Fruit fly (Drosophila melanogaster) whole organism, wandering third instar larva: Measurements from ENCODE around the gene Hmr.

Source experiments
- Abd-B ChIP-seq: fragments of >200 bp; optimal IDR thresholded peaks from 2 replicates; lab custom pipeline; 2017; ENCODE audit warnings: missing biosample characterization, missing genetic modification characterization
- CG32264 ChIP-seq: fragments of 200-800 bp; sonication (Bioruptor generic); optimal IDR thresholded peaks from 2 replicates; lab custom pipeline; 2016; ENCODE audit warnings: missing biosample characterization, missing genetic modification characterization
- CG9705 ChIP-seq: fragments of 200-800 bp; sonication (Bioruptor generic); optimal IDR thresholded peaks from 2 replicates; lab custom pipeline; 2018; ENCODE audit warnings: missing biosample characterization, mild to moderate bottlenecking, missing genetic modification characterization
- CrebA ChIP-seq: fragments of 200-800 bp; sonication (Bioruptor generic); optimal IDR thresholded peaks from 2 replicates; lab custom pipeline; 2016; ENCODE audit warnings: missing biosample characterization, mild to moderate bottlenecking, missing genetic modification characterization, borderline replicate concordance
- Dfd ChIP-seq: fragments of >200 bp; optimal IDR thresholded peaks from 2 replicates; lab custom pipeline; 2017; ENCODE audit warnings: missing biosample characterization, missing genetic modification characterization
- Dif ChIP-seq: fragments of 200-275, 200-300 bp; sonication (Bioruptor generic); optimal IDR thresholded peaks from 2 replicates; lab custom pipeline; 2018; ENCODE audit warnings: missing biosample characterization, missing genetic modification characterization; ENCODE audit not compliant: partially characterized antibody
- GATAd ChIP-seq: sonication (Bioruptor generic); optimal IDR thresholded peaks from 2 replicates; lab custom pipeline; 2016; ENCODE audit warnings: missing biosample characterization, missing genetic modification characterization
- HLH106 ChIP-seq: fragments of 200-800 bp; optimal IDR thresholded peaks from 3 replicates; lab custom pipeline; 2019; ENCODE audit warnings: missing biosample characterization, mild to moderate bottlenecking, missing genetic modification characterization, moderate library complexity
- Hnf4 ChIP-seq: fragments of 200-800 bp; sonication (Bioruptor generic); optimal IDR thresholded peaks from 2 replicates; lab custom pipeline; 2016; ENCODE audit warnings: missing biosample characterization, mild to moderate bottlenecking, missing genetic modification characterization
- Hr78 ChIP-seq: fragments of >200 bp; optimal IDR thresholded peaks from 2 replicates; lab custom pipeline; 2017; ENCODE audit warnings: missing biosample characterization, missing genetic modification characterization
- Hr83 ChIP-seq: fragments of 200-300 bp; sonication (Bioruptor generic); optimal IDR thresholded peaks from 2 replicates; lab custom pipeline; 2016; ENCODE audit warnings: missing biosample characterization, mild to moderate bottlenecking, missing genetic modification characterization, moderate library complexity; ENCODE audit not compliant: poor library complexity, severe bottlenecking
- Jra ChIP-seq: sonication (Bioruptor generic); optimal IDR thresholded peaks from 2 replicates; lab custom pipeline; 2016; ENCODE audit warnings: missing biosample characterization, missing genetic modification characterization
- Mio ChIP-seq: sonication (Bioruptor generic); optimal IDR thresholded peaks from 2 replicates; lab custom pipeline; 2016; ENCODE audit warnings: missing biosample characterization, missing genetic modification characterization
- Myc ChIP-seq: fragments of >200 bp; optimal IDR thresholded peaks from 2 replicates; lab custom pipeline; 2017
- N ChIP-seq: fragments of >200 bp; optimal IDR thresholded peaks from 2 replicates; lab custom pipeline; 2018; ENCODE audit warnings: missing biosample characterization, missing external identifiers, missing genetic modification characterization
- OdsH ChIP-seq: fragments of 200-800 bp; sonication (Bioruptor generic); optimal IDR thresholded peaks from 2 replicates; lab custom pipeline; 2016; ENCODE audit warnings: missing biosample characterization, mild to moderate bottlenecking, missing genetic modification characterization
- Rel ChIP-seq, 2 experiments: fragments of 200-800 bp; sonication (Bioruptor generic) in 1 of 2; optimal IDR thresholded peaks; 2 replicates in 1 of 2; 3 replicates in 1 of 2; lab custom pipeline; 2016 to 2019; ENCODE audit warnings: mild to moderate bottlenecking in 2 of 2, missing biosample characterization in 2 of 2, missing genetic modification characterization in 2 of 2, moderate library complexity in 1 of 2
- Sp1 ChIP-seq: fragments of 200-800 bp; sonication (Bioruptor generic); optimal IDR thresholded peaks from 3 replicates; lab custom pipeline; 2019; ENCODE audit warnings: missing biosample characterization, mild to moderate bottlenecking, missing genetic modification characterization, moderate library complexity
- Vsx2 ChIP-seq: fragments of 200-300, 225-300 bp; sonication (Bioruptor generic); optimal IDR thresholded peaks from 2 replicates; lab custom pipeline; 2018; ENCODE audit warnings: missing biosample characterization, missing genetic modification characterization; ENCODE audit not compliant: partially characterized antibody
- br ChIP-seq: fragments of 200-800 bp; sonication (Bioruptor generic); optimal IDR thresholded peaks from 2 replicates; lab custom pipeline; 2016; ENCODE audit warnings: missing biosample characterization, missing genetic modification characterization
- brk ChIP-seq: fragments of 200-800 bp; sonication (Bioruptor generic); optimal IDR thresholded peaks from 2 replicates; lab custom pipeline; 2016; ENCODE audit warnings: missing biosample characterization, mild to moderate bottlenecking, missing genetic modification characterization
- dl ChIP-seq, 2 experiments: fragments of 175-275, 200-275 bp in 1 of 2; fragments of 200-275 bp in 1 of 2; sonication (Bioruptor generic); optimal IDR thresholded peaks; lab custom pipeline; 2018; ENCODE audit warnings: mild to moderate bottlenecking in 2 of 2, missing biosample characterization in 2 of 2, missing genetic modification characterization in 2 of 2, moderate library complexity in 2 of 2; ENCODE audit not compliant: partially characterized antibody in 2 of 2, insufficient read depth in 1 of 2
- dmrt93B ChIP-seq: fragments of 200-800 bp; sonication (Bioruptor generic); optimal IDR thresholded peaks from 2 replicates; lab custom pipeline; 2018; ENCODE audit warnings: missing biosample characterization, mild to moderate bottlenecking, missing genetic modification characterization
- dsf ChIP-seq: sonication (Bioruptor generic); optimal IDR thresholded peaks from 2 replicates; lab custom pipeline; 2016; ENCODE audit warnings: missing biosample characterization, missing genetic modification characterization, borderline replicate concordance
- ey ChIP-seq: fragments of 200-800 bp; sonication (Bioruptor generic); optimal IDR thresholded peaks from 2 replicates; lab custom pipeline; 2016; ENCODE audit warnings: missing biosample characterization, missing genetic modification characterization
- foxo ChIP-seq, 2 experiments: fragments of 200-800 bp; sonication (Bioruptor generic); optimal IDR thresholded peaks; 2 replicates in 1 of 2; 3 replicates in 1 of 2; lab custom pipeline; 2016 to 2017; ENCODE audit warnings: missing biosample characterization in 2 of 2, missing genetic modification characterization in 2 of 2
- fru ChIP-seq: fragments of 200-800 bp; sonication (Bioruptor generic); optimal IDR thresholded peaks from 3 replicates; lab custom pipeline; 2016; ENCODE audit warnings: missing biosample characterization, mild to moderate bottlenecking, missing genetic modification characterization
- h ChIP-seq: fragments of 200-800 bp; sonication (Bioruptor generic); optimal IDR thresholded peaks from 3 replicates; lab custom pipeline; 2016; ENCODE audit warnings: missing biosample characterization, mild to moderate bottlenecking, missing genetic modification characterization
- jim ChIP-seq: fragments of 175-275, 200-325 bp; sonication (Bioruptor generic); optimal IDR thresholded peaks from 2 replicates; lab custom pipeline; 2016; ENCODE audit warnings: missing biosample characterization, mild to moderate bottlenecking, missing genetic modification characterization
- lola ChIP-seq: fragments of >200 bp; optimal IDR thresholded peaks from 2 replicates; lab custom pipeline; 2017; ENCODE audit warnings: missing biosample characterization, missing genetic modification characterization
- pan ChIP-seq: fragments of >200 bp; optimal IDR thresholded peaks from 2 replicates; lab custom pipeline; 2017
- psq ChIP-seq: fragments of 200-800 bp; sonication (Bioruptor generic); optimal IDR thresholded peaks from 3 replicates; lab custom pipeline; 2017; ENCODE audit warnings: missing biosample characterization, mild to moderate bottlenecking, missing genetic modification characterization, moderate library complexity
- rgr ChIP-seq: fragments of 200-800 bp; sonication (Bioruptor generic); optimal IDR thresholded peaks from 3 replicates; lab custom pipeline; 2016; ENCODE audit warnings: missing biosample characterization, mild to moderate bottlenecking, missing genetic modification characterization
- sage ChIP-seq: fragments of 200-800 bp; sonication (Bioruptor generic); optimal IDR thresholded peaks from 2 replicates; lab custom pipeline; 2016; ENCODE audit warnings: missing biosample characterization, mild to moderate bottlenecking, missing genetic modification characterization
- sv ChIP-seq: fragments of 200-800 bp; sonication (Bioruptor generic); optimal IDR thresholded peaks from 3 replicates; lab custom pipeline; 2016; ENCODE audit warnings: missing biosample characterization, missing genetic modification characterization
- tai ChIP-seq: sonication (Bioruptor generic); optimal IDR thresholded peaks from 2 replicates; lab custom pipeline; 2016; ENCODE audit warnings: missing biosample characterization, missing genetic modification characterization
- usp ChIP-seq: fragments of >200 bp; optimal IDR thresholded peaks from 2 replicates; lab custom pipeline; 2017; ENCODE audit warnings: missing biosample characterization, missing genetic modification characterization
- woc ChIP-seq: sonication (Bioruptor generic); optimal IDR thresholded peaks from 2 replicates; lab custom pipeline; 2016; ENCODE audit warnings: missing biosample characterization, mild to moderate bottlenecking, missing genetic modification characterization

Hmr gene

DNA sequence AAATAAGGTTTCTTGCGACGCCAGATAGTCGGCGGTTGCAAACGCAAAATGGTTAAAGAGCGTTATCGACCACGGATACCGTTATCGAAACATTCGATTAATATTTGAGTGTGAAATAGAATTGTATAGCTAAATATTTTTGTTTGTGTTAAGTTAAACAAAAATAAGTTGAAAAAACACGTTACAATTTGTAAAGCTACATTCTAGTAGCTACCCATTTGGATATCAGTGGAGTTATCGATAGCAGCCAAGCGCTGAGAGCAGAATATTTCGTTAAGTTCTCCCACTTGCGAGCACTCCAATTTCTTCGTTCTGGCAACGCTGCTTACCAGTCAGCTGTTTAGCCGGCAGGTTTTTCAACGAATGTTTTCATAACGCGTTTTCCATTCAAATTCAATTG, at the start of gene Hmr, which contains the start of gene CG2124:
Gene Hmr, minus strand, starts transcription at position 43 of the 400 bp plus-strand sequence.
Gene CG2124, plus strand, starts transcription at position 310 of the 400 bp plus-strand sequence.
- TF ChIP-seq HLH106 (tag; lab: Kevin White, UChicago): no peak
- TF ChIP-seq brk (GFP tag; lab: Kevin White, UChicago): no peak
- no peak for TF ChIP-seq Sp1 (GFP tag; lab: Kevin White, UChicago)
- TF ChIP-seq Myc (lab: Kevin White, UChicago): no peak
- TF ChIP-seq Mio: no peak
- no peak for TF ChIP-seq Jra (GFP tag; lab: Kevin White, UChicago)
- TF ChIP-seq sage: no peak
- TF ChIP-seq lola (GFP tag; lab: Kevin White, UChicago): no peak
- TF ChIP-seq dmrt93B: no peak
- TF ChIP-seq h: no peak
- TF ChIP-seq Dif (GFP tag; lab: Kevin White, UChicago): no peak
- no peak for TF ChIP-seq jim (GFP tag; lab: Kevin White, UChicago)
- TF ChIP-seq Hr83: no peak
- no peak for TF ChIP-seq foxo (GFP tag; optimal IDR thresholded peaks at IDR 0.05; lab: Kevin White, UChicago)

DNA sequence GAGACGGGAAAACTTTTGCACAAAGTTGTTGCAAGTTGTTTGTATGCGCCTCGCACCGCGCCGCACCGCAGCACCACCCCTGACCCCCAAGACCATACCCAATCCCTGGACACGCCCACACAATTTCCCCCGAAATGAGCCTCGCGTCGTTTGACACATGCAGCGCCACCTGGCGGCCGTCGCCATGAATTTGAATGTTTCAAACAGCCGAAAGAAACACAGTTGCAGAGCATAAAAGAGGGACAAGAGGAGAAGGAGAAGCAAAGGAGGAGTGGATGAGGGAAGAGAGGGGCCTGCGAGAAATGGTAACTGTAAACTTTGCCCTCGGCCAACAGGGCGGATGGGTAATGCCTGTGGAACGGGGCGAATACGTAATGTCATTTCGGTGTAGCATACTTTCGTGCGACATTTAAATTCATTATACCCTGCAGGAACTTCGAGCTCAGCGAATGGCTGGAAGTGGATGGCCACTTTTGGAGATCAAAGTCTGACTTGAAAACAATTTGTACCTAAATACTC, 46.6 kb upstream of the Hmr start:
- TF ChIP-seq Vsx2 (GFP tag; lab: Kevin White, UChicago) (no peak), Abd-B (GFP tag; lab: Kevin White, UChicago) (no peak), h (no peak), Hnf4 (GFP tag; lab: Kevin White, UChicago) (no peak), Hr83 (no peak), GATAd (GFP tag; lab: Kevin White, UChicago) (no peak)

DNA sequence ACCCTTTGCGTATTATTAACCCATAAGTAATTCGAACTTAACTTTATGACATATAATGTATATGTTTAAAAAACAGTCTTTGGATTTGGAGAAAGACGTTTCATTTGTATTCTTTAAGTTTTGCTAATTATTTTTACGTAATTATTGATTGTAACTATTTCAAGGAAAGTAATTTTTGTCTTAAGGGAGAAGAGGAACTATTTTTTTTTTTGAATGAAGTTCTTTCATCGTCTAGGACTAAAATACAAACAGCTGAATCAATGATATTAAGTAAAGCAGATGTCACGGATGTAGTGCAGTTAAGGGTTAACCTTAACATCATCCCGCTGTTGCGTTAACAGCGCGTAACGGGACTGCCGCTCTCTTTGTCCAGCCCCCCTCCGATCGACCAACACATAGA, 33.2 kb upstream of the Hmr start:
- no peak for TF ChIP-seq Dif (GFP tag; lab: Kevin White, UChicago)
- TF ChIP-seq sage: no peak
- TF ChIP-seq dsf (GFP tag; lab: Kevin White, UChicago): no peak
- peak; percentile 27 for TF ChIP-seq rgr (GFP tag; lab: Kevin White, UChicago)
- TF ChIP-seq CG32264 (GFP tag; lab: Kevin White, UChicago): no peak
- TF ChIP-seq CrebA (GFP tag; lab: Kevin White, UChicago): no peak
- peak; percentile 58 for TF ChIP-seq h
- TF ChIP-seq psq: peak; percentile 36
- TF ChIP-seq Hr83: no peak
- peak; percentile 12 for TF ChIP-seq dmrt93B
- no peak for TF ChIP-seq N (GFP tag; lab: Kevin White, UChicago)
- TF ChIP-seq CG9705 (GFP tag; lab: Kevin White, UChicago): no peak
- TF ChIP-seq Vsx2 (GFP tag; lab: Kevin White, UChicago): no peak
- no peak for TF ChIP-seq Mio
- TF ChIP-seq Hr78 (GFP tag; lab: Kevin White, UChicago): no peak
- TF ChIP-seq Hnf4 (GFP tag; lab: Kevin White, UChicago): no peak
- TF ChIP-seq dl (GFP tag; optimal IDR thresholded peaks at IDR 0.05; lab: Kevin White, UChicago; ENCODE audit: insufficient read depth in 1 of 2, partially characterized antibody in 2 of 2): no peak
- no peak for TF ChIP-seq brk (GFP tag; lab: Kevin White, UChicago)
- no peak for TF ChIP-seq Rel (GFP tag; optimal IDR thresholded peaks at IDR 0.05; lab: Kevin White, UChicago)
- no peak for TF ChIP-seq Rel (tag; optimal IDR thresholded peaks at IDR 0.05; lab: Kevin White, UChicago)
- TF ChIP-seq Sp1 (GFP tag; lab: Kevin White, UChicago): peak; percentile 35
- no peak for TF ChIP-seq usp
- TF ChIP-seq lola (GFP tag; lab: Kevin White, UChicago): no peak
- peak; percentile 45 for TF ChIP-seq ey (GFP tag; lab: Kevin White, UChicago)
- TF ChIP-seq Dfd: no peak
- no peak for TF ChIP-seq GATAd (GFP tag; lab: Kevin White, UChicago)
- TF ChIP-seq pan (lab: Kevin White, UChicago): no peak
- peak; percentile 24 for TF ChIP-seq br (GFP tag; lab: Kevin White, UChicago)
- no peak for TF ChIP-seq tai
- peak in 1 of 2 experiments; percentile 62 for TF ChIP-seq foxo (GFP tag; optimal IDR thresholded peaks at IDR 0.05; lab: Kevin White, UChicago)
- no peak for TF ChIP-seq jim (GFP tag; lab: Kevin White, UChicago)
- TF ChIP-seq Abd-B (GFP tag; lab: Kevin White, UChicago): no peak
- peak; percentile 38 for TF ChIP-seq OdsH
- TF ChIP-seq Jra (GFP tag; lab: Kevin White, UChicago): no peak
- TF ChIP-seq HLH106 (tag; lab: Kevin White, UChicago): peak; percentile 18
- no peak for TF ChIP-seq woc (GFP tag; lab: Kevin White, UChicago)
- peak; percentile 61 for TF ChIP-seq fru (GFP tag; lab: Kevin White, UChicago)
- TF ChIP-seq Myc (lab: Kevin White, UChicago): no peak
- no peak for TF ChIP-seq sv (GFP tag; lab: Kevin White, UChicago)
